Worm (Caenorhabditis elegans): Measurements from ENCODE around the gene C06C6.9.

DNA sequence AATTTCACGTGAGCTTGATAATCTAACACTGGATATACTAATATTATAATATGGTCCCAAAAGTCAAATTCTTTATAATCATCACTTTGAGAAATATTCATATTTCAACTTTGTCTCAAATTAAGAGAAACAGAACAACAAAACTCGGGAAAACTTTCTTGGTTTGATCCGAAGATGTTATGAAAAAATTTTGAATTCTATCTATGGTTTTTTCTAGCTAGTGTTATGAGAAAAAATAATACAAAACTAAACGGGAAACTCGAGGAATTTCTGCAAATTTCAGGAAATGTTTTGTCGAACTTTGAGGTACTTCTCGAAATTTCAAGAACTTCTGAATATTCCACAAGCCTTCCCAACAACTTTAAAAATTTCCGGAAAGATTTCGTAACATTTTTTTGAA, 45.7 kb downstream of the C06C6.9 start, which contains the start of gene srw-59:
- TF ChIP-seq med-1 (GFP tag; optimal IDR thresholded peaks at IDR 0.05; ENCODE audit: insufficient read depth), result no peak
- TF ChIP-seq ref-1 (GFP tag; conservative IDR thresholded peaks at IDR 0.05), result no peak
- TF ChIP-seq flt-1 (GFP tag; IDR thresholded peaks at IDR 0.05), result no peak
- TF ChIP-seq klf-2 (GFP tag; conservative IDR thresholded peaks at IDR 0.05), result no peak
- TF ChIP-seq T22C8.4 (GFP tag; IDR thresholded peaks at IDR 0.05), result no peak
